Fruit fly (Drosophila melanogaster): ENCODE data around the gene Lcp65Ab2.
"Not testable (repeated sequence)": the region's sequence is repeated elsewhere in the genome, so short reads cannot be mapped to it uniquely, and the experiment has no call there.

DNA sequence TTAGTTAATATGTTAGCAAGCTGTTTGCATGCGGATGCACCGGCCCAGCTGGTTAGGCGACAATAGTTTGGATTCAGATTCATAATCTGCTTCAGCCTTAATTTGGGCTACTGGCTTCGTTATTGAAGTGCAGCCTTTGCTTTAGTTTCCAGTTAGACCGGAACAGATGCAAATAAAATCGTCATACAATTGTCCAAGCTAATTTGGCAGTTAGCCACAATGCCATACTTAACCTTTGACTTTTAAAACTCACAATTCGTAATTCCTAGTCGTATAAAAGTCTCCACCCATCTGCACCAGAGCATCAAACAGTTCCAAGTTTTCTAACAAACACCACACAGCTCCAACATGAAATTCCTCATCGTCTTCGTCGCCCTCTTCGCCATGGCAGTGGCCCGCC lies at the start of gene Lcp65Ab2:
- not testable (repeated sequence) for TF ChIP-seq rgr (GFP tag; optimal IDR thresholded peaks at IDR 0.05); Abd-B (GFP tag; optimal IDR thresholded peaks at IDR 0.05); Hr78 (GFP tag; optimal IDR thresholded peaks at IDR 0.05); Mio (GFP tag; optimal IDR thresholded peaks at IDR 0.05); Rel (GFP tag; optimal IDR thresholded peaks at IDR 0.05); Rel (tag; optimal IDR thresholded peaks at IDR 0.05); Myc (optimal IDR thresholded peaks at IDR 0.05)
